Worm (Caenorhabditis elegans): ENCODE results near the gene Y22D7AL.16.
A peak's percentile ranks its signal among the peaks of the same experiment; 100 is the strongest.

The Y22D7AL.16 gene

DNA sequence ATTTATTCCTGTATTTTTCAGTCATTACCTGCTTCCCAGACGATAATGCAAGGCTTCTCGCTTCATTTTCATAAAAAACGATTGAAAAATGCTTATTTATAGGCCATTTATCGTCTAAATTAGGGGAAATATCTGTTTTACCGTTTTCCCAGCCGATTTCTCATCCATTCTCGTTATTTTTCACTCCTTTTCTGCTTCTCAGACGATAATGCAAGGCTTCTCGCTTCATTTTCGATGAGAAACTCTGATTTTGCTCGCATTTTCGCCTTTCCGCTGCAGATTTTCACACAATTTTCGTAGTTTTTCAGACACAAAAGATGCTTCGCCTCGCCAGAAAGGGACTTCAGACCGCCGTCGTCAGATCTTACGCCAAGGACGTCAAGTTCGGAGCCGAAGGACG is 45.6 kb downstream of the Y22D7AL.16 start, which contains the start of gene hsp-60:
Gene hsp-60, plus strand, starts transcription at position 301 of the 400 bp plus-strand sequence.
- TF ChIP-seq ceh-16 (tag; optimal IDR thresholded peaks at IDR 0.05) (no peak), blmp-1 (tag; optimal IDR thresholded peaks at IDR 0.05; ENCODE audit: insufficient read depth) (no peak), ceh-82 (tag; optimal IDR thresholded peaks at IDR 0.05) (no peak), lin-39 (tag; optimal IDR thresholded peaks at IDR 0.05) (no peak), lin-11 (tag; optimal IDR thresholded peaks at IDR 0.05) (no peak), ZK546.5 (tag; optimal IDR thresholded peaks at IDR 0.05) (no peak), mdl-1 (tag; optimal IDR thresholded peaks at IDR 0.05) (no peak), elt-1 (tag; optimal IDR thresholded peaks at IDR 0.05) (no peak), ztf-11 (tag; optimal IDR thresholded peaks at IDR 0.05) (no peak), nhr-129 (tag; optimal IDR thresholded peaks at IDR 0.05) (no peak), nhr-25 (tag; optimal IDR thresholded peaks at IDR 0.05) (no peak), snpc-4 (tag; optimal IDR thresholded peaks at IDR 0.05) (no peak)

DNA sequence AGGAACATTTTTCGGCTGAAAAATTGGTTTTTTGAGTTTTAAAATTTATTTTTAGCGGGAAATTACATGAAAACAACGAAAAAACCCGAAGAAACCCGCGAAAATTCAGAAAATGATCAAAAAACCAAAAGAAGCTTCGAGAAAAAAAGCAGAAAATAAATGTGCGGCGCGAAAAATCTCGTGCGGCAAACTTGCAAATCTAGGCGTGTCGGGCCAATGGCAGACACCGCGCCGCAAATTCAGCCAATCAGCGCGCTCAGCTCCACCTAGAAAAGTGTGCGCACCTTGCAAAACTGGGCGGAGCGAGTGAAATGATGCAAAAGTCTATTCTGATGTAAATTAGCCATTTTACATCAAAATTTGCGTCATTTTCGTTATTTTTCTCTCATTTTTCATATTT is 46.1 kb downstream of the Y22D7AL.16 start, which contains the start of gene Y22D7AL.10:
Gene Y22D7AL.10, minus strand, starts transcription at position 15 of the 400 bp plus-strand sequence.
- TF ChIP-seq ZK546.5 (tag; optimal IDR thresholded peaks at IDR 0.05) = peak; percentile 82
- peak; percentile 44 for TF ChIP-seq aly-2 (tag; optimal IDR thresholded peaks at IDR 0.05)
- peak; percentile 87 for TF ChIP-seq nhr-237 (tag; optimal IDR thresholded peaks at IDR 0.05)
- TF ChIP-seq egl-27 (tag; optimal IDR thresholded peaks at IDR 0.05) = peak; percentile 91
- peak; percentile 99 for TF ChIP-seq sma-3 (GFP tag; optimal IDR thresholded peaks at IDR 0.05)
- no peak for TF ChIP-seq lin-39 (tag; optimal IDR thresholded peaks at IDR 0.05)
- TF ChIP-seq ztf-1 (GFP tag; conservative IDR thresholded peaks at IDR 0.05) = 0 out of 2 replicates have a peak, but pooled peaks have one; percentile 76
- no peak for TF ChIP-seq elt-1 (tag; optimal IDR thresholded peaks at IDR 0.05)
- no peak for TF ChIP-seq nhr-23 (tag; optimal IDR thresholded peaks at IDR 0.05)
- TF ChIP-seq fos-1 (tag; optimal IDR thresholded peaks at IDR 0.05) = peak; percentile 84
- TF ChIP-seq peb-1 (tag; optimal IDR thresholded peaks at IDR 0.05) = no peak
- TF ChIP-seq unc-62 (GFP tag; optimal IDR thresholded peaks at IDR 0.05) = peak; percentile 56
- TF ChIP-seq lsy-2 (tag; optimal IDR thresholded peaks at IDR 0.05) = peak; percentile 98
- TF ChIP-seq elt-3 (tag; optimal IDR thresholded peaks at IDR 0.05) = no peak
- peak; percentile 95 for TF ChIP-seq C34F6.9 (tag; optimal IDR thresholded peaks at IDR 0.05)
- peak; percentile 98 for TF ChIP-seq lin-13 (GFP tag; optimal IDR thresholded peaks at IDR 0.05)
- TF ChIP-seq nhr-11 (tag; optimal IDR thresholded peaks at IDR 0.05) = no peak
- TF ChIP-seq mbf-1 (tag; optimal IDR thresholded peaks at IDR 0.05) = peak; percentile 56
- TF ChIP-seq snpc-4 (tag; optimal IDR thresholded peaks at IDR 0.05) = peak; percentile 61
- TF ChIP-seq nhr-21 (tag; optimal IDR thresholded peaks at IDR 0.05) = peak; percentile 97
- peak; percentile 85 for TF ChIP-seq skn-1 (tag; optimal IDR thresholded peaks at IDR 0.05)
- peak; percentile 100 for TF ChIP-seq lin-11 (tag; optimal IDR thresholded peaks at IDR 0.05)
- TF ChIP-seq nhr-25 (tag; optimal IDR thresholded peaks at IDR 0.05) = peak; percentile 98
- peak; percentile 2 for TF ChIP-seq nhr-12 (tag; optimal IDR thresholded peaks at IDR 0.05)
- TF ChIP-seq unc-55 (GFP tag; optimal IDR thresholded peaks at IDR 0.05) = peak; percentile 99
- TF ChIP-seq unc-39 (tag; optimal IDR thresholded peaks at IDR 0.05) = no peak
- TF ChIP-seq crh-2 (tag; optimal IDR thresholded peaks at IDR 0.05) = peak; percentile 97
- TF ChIP-seq blmp-1 (tag; optimal IDR thresholded peaks at IDR 0.05; ENCODE audit: insufficient read depth) = peak; percentile 84
- TF ChIP-seq ceh-82 (tag; optimal IDR thresholded peaks at IDR 0.05) = peak; percentile 84
- TF ChIP-seq R02D3.7 (tag; optimal IDR thresholded peaks at IDR 0.05) = peak; percentile 76
- peak; percentile 99 for TF ChIP-seq F13H6.1 (tag; optimal IDR thresholded peaks at IDR 0.05)
- peak; percentile 92 for TF ChIP-seq Y55F3AM.14 (GFP tag; optimal IDR thresholded peaks at IDR 0.05)
- peak; percentile 76 for TF ChIP-seq zag-1 (tag; optimal IDR thresholded peaks at IDR 0.05)
- TF ChIP-seq nhr-77 (tag; optimal IDR thresholded peaks at IDR 0.05) = peak; percentile 82
- TF ChIP-seq nhr-129 (tag; optimal IDR thresholded peaks at IDR 0.05) = peak; percentile 99
- no peak for TF ChIP-seq alr-1 (tag; optimal IDR thresholded peaks at IDR 0.05)
- peak; percentile 92 for TF ChIP-seq nhr-10 (tag; optimal IDR thresholded peaks at IDR 0.05)
- peak; percentile 96 for TF ChIP-seq sma-9 (GFP tag; optimal IDR thresholded peaks at IDR 0.05)
- TF ChIP-seq sma-9 (tag; optimal IDR thresholded peaks at IDR 0.05) = no peak
- peak; percentile 70 for TF ChIP-seq dmd-4 (tag; optimal IDR thresholded peaks at IDR 0.05)
- TF ChIP-seq gmeb-1 (tag; optimal IDR thresholded peaks at IDR 0.05) = peak; percentile 96
- peak; percentile 93 for TF ChIP-seq nhr-6 (tag; optimal IDR thresholded peaks at IDR 0.05)
- TF ChIP-seq ztf-11 (tag; optimal IDR thresholded peaks at IDR 0.05) = peak; percentile 75
- TF ChIP-seq mdl-1 (tag; optimal IDR thresholded peaks at IDR 0.05) = peak; percentile 58 to 59
- TF ChIP-seq ceh-16 (tag; optimal IDR thresholded peaks at IDR 0.05) = peak; percentile 86
- peak; percentile 97 for TF ChIP-seq mab-5 (tag; optimal IDR thresholded peaks at IDR 0.05)
- TF ChIP-seq ztf-4 (tag; optimal IDR thresholded peaks at IDR 0.05) = peak; percentile 97
- peak; percentile 97 for TF ChIP-seq sem-4 (tag; optimal IDR thresholded peaks at IDR 0.05)
- peak; percentile 49 for TF ChIP-seq ama-1 (optimal IDR thresholded peaks at IDR 0.05)

Data from whole organism, L2 larva.